Worm (Caenorhabditis elegans) whole organism, L4 larva: ENCODE results near the gene nstp-9.

Experiments used
- D1046.2 ChIP-seq: fragments of 200-800 bp; sonication (Bioruptor generic); IDR thresholded peaks from 2 replicates; pipeline ENCODE4 v1.3.6; 2022; ENCODE audit warnings: missing genetic modification characterization, missing compliant biosample characterization
- F10B5.3 ChIP-seq: sonication (generic microtip); optimal IDR thresholded peaks from 2 replicates; lab custom pipeline; 2016; ENCODE audit warnings: mild to moderate bottlenecking, missing genetic modification characterization, missing compliant biosample characterization
- F26F4.8 ChIP-seq: fragments of 200-800 bp; sonication (Bioruptor generic); conservative IDR thresholded peaks from 2 replicates; pipeline ENCODE4 v1.3.6; 2022; ENCODE audit warnings: missing genetic modification characterization, missing compliant biosample characterization
- F37D6.2 ChIP-seq: sonication (generic microtip); optimal IDR thresholded peaks from 2 replicates; lab custom pipeline; 2016; ENCODE audit warnings: mild to moderate bottlenecking, missing genetic modification characterization, missing compliant biosample characterization
- Y105C5A.15 ChIP-seq: fragments of 200-800 bp; sonication (Bioruptor generic); IDR thresholded peaks from 2 replicates; pipeline ENCODE4 v1.3.6; 2022; ENCODE audit warnings: missing genetic modification characterization, missing compliant biosample characterization
- Y48G9A.11 ChIP-seq: fragments of 200-800 bp; sonication (Bioruptor generic); IDR thresholded peaks from 2 replicates; pipeline ENCODE4 v1.3.6; 2022; ENCODE audit warnings: missing genetic modification reagents, missing genetic modification characterization, missing compliant biosample characterization
- aha-1 ChIP-seq: fragments of 150-350 bp; peaks from one replicate; lab custom pipeline; 2014; ENCODE audit warnings: missing biosample characterization, missing genetic modification characterization
- dmd-6 ChIP-seq: fragments of 200-800 bp; sonication (Bioruptor generic); IDR thresholded peaks from 2 replicates; pipeline ENCODE4 v1.3.6; 2022; ENCODE audit warnings: missing genetic modification reagents, missing genetic modification characterization, missing compliant biosample characterization
- dmd-8 ChIP-seq: fragments of 200-800 bp; sonication (Bioruptor generic); IDR thresholded peaks from 2 replicates; pipeline ENCODE4 v1.3.6; 2022; ENCODE audit warnings: missing genetic modification characterization, missing compliant biosample characterization
- dpl-1 ChIP-seq: fragments of 150-350 bp; optimal IDR thresholded peaks from 2 replicates; lab custom pipeline; 2014; ENCODE audit warnings: missing biosample characterization, missing genetic modification reagents, missing genetic modification characterization
- duxl-1 ChIP-seq: sonication (generic microtip); optimal IDR thresholded peaks from 2 replicates; lab custom pipeline; 2016; ENCODE audit warnings: mild to moderate bottlenecking, missing genetic modification characterization, moderate library complexity, missing compliant biosample characterization; ENCODE audit not compliant: poor library complexity
- dve-1 ChIP-seq: sonication (generic microtip); optimal IDR thresholded peaks from 2 replicates; lab custom pipeline; 2017; ENCODE audit warnings: antibody characterized with exemption, mild to moderate bottlenecking, missing genetic modification characterization, missing compliant biosample characterization; ENCODE audit not compliant: insufficient read depth
- egl-27 ChIP-seq: sonication (generic microtip); optimal IDR thresholded peaks from 3 replicates; lab custom pipeline; 2017; ENCODE audit warnings: missing biosample characterization, missing genetic modification reagents, missing genetic modification characterization
- fos-1 ChIP-seq: fragments of 150-350 bp; optimal IDR thresholded peaks from 2 replicates; lab custom pipeline; 2014; ENCODE audit warnings: missing biosample characterization, missing genetic modification characterization
- hlh-11 ChIP-seq: fragments of 200-800 bp; sonication (Bioruptor generic); optimal IDR thresholded peaks from 2 replicates; lab custom pipeline; 2018; ENCODE audit warnings: mild to moderate bottlenecking, missing genetic modification characterization, missing compliant biosample characterization
- jun-1 ChIP-seq: fragments of 150-350 bp; optimal IDR thresholded peaks from 2 replicates; lab custom pipeline; 2014; ENCODE audit warnings: missing biosample characterization, missing genetic modification reagents, missing genetic modification characterization
- lin-1 ChIP-seq: fragments of 200-800 bp; sonication (Bioruptor generic); IDR thresholded peaks from 2 replicates; pipeline ENCODE4 v1.3.6; 2022; ENCODE audit warnings: missing genetic modification reagents, missing genetic modification characterization, missing compliant biosample characterization
- lin-39 ChIP-seq: fragments of 150-350 bp; optimal IDR thresholded peaks from 2 replicates; lab custom pipeline; 2014; ENCODE audit warnings: missing biosample characterization, missing genetic modification reagents, missing genetic modification characterization
- lir-3 ChIP-seq: sonication (generic microtip); optimal IDR thresholded peaks from 2 replicates; lab custom pipeline; 2016; ENCODE audit warnings: mild to moderate bottlenecking, missing genetic modification characterization, missing compliant biosample characterization
- madf-5 ChIP-seq, 2 experiments: fragments of 200-800 bp; sonication (Bioruptor generic); IDR thresholded peaks; 2 replicates each; pipeline ENCODE4 v1.3.6; 2022; ENCODE audit warnings: missing compliant biosample characterization in 2 of 2, missing genetic modification characterization in 2 of 2
- mep-1 ChIP-seq: fragments of 150-350 bp; sonication (generic microtip); optimal IDR thresholded peaks from 3 replicates; lab custom pipeline; 2014; ENCODE audit warnings: missing biosample characterization, missing genetic modification characterization
- nhr-10 ChIP-seq: fragments of 150-350 bp; optimal IDR thresholded peaks from 2 replicates; lab custom pipeline; 2014; ENCODE audit warnings: missing biosample characterization, missing genetic modification characterization
- nhr-11 ChIP-seq: fragments of 150-350 bp; optimal IDR thresholded peaks from 2 replicates; lab custom pipeline; 2014; ENCODE audit warnings: missing biosample characterization, missing genetic modification characterization
- nhr-237 ChIP-seq: sonication (generic microtip); optimal IDR thresholded peaks from 2 replicates; lab custom pipeline; 2017; ENCODE audit warnings: missing biosample characterization, missing genetic modification characterization
- nhr-28 ChIP-seq: fragments of 150-350 bp; optimal IDR thresholded peaks from 2 replicates; lab custom pipeline; 2014; ENCODE audit warnings: missing biosample characterization, missing genetic modification characterization
- nhr-6 ChIP-seq: fragments of 150-350 bp; optimal IDR thresholded peaks from 2 replicates; lab custom pipeline; 2014; ENCODE audit warnings: missing biosample characterization, missing genetic modification characterization
- nhr-76 ChIP-seq: fragments of 150-350 bp; optimal IDR thresholded peaks from 2 replicates; lab custom pipeline; 2014; ENCODE audit warnings: missing biosample characterization, missing genetic modification characterization
- pha-4 ChIP-seq, 2 experiments: fragments of 150-350 bp in 1 of 2; fragments of 200-800 bp in 1 of 2; sonication (Bioruptor generic) in 1 of 2; IDR thresholded peaks in 1 of 2; optimal IDR thresholded peaks in 1 of 2; 2 replicates each; pipeline versions ENCODE4 v1.3.6 to Lab custom; 2014 to 2022; ENCODE audit warnings: missing genetic modification characterization in 2 of 2, missing genetic modification reagents in 2 of 2, missing biosample characterization in 1 of 2, missing compliant biosample characterization in 1 of 2
- pqm-1 ChIP-seq: sonication (generic microtip); optimal IDR thresholded peaks from 2 replicates; lab custom pipeline; 2017; ENCODE audit warnings: missing biosample characterization, missing genetic modification characterization
- skn-1 ChIP-seq: fragments of 150-350 bp; optimal IDR thresholded peaks from 2 replicates; lab custom pipeline; 2014; ENCODE audit warnings: missing biosample characterization, missing genetic modification characterization
- tag-97 ChIP-seq: fragments of 200-800 bp; sonication (Bioruptor generic); IDR thresholded peaks from 2 replicates; pipeline ENCODE4 v1.3.6; 2022; ENCODE audit warnings: missing genetic modification characterization, missing compliant biosample characterization
- unc-62 ChIP-seq, 3 experiments: fragments of 150-350 bp in 1 of 3; sonication (generic microtip); optimal IDR thresholded peaks in 2 of 3; peaks in 1 of 3; 1 replicate in 1 of 3; 2 replicates in 2 of 3; lab custom pipeline; 2014 to 2017; ENCODE audit warnings: missing biosample characterization in 3 of 3, missing genetic modification characterization in 3 of 3, missing genetic modification reagents in 3 of 3, missing genotype in 1 of 3
- vab-7 ChIP-seq: fragments of 200-800 bp; sonication (Bioruptor generic); IDR thresholded peaks from 2 replicates; pipeline ENCODE4 v1.3.6; 2022; ENCODE audit warnings: missing genetic modification reagents, missing genetic modification characterization, missing compliant biosample characterization
- zag-1 ChIP-seq: fragments of 150-350 bp; optimal IDR thresholded peaks from 2 replicates; lab custom pipeline; 2014; ENCODE audit warnings: missing biosample characterization, missing genetic modification characterization
- zfp-2 ChIP-seq: sonication (generic microtip); optimal IDR thresholded peaks from 2 replicates; lab custom pipeline; 2016; ENCODE audit warnings: mild to moderate bottlenecking, missing genetic modification characterization, missing compliant biosample characterization
- zip-11 ChIP-seq: fragments of 200-800 bp; sonication (Bioruptor generic); IDR thresholded peaks from 2 replicates; pipeline ENCODE4 v1.3.6; 2022; ENCODE audit warnings: missing genetic modification characterization, missing compliant biosample characterization

Gene nstp-9

ce11 chrX:10932087-10932486 is 12.6 kb upstream of the nstp-9 start:
- no peak for TF ChIP-seq nhr-11 (tag; lab: Kevin White, UChicago)
- TF ChIP-seq lin-1 (GFP tag; lab: Robert Waterston, UW) = no peak
- no peak for TF ChIP-seq lir-3 (tag; lab: Kevin White, UChicago)
- no peak for TF ChIP-seq D1046.2 (GFP tag; lab: Robert Waterston, UW)
- no peak for TF ChIP-seq skn-1 (tag; lab: Kevin White, UChicago)
- TF ChIP-seq zfp-2 = no peak
- no peak for TF ChIP-seq dmd-6

- TF ChIP-seq Y105C5A.15 (no peak), zfp-2 (no peak), hlh-11 (tag; lab: Kevin White, UChicago) (peak; percentile 27), jun-1 (tag; lab: Kevin White, UChicago) (no peak), duxl-1 (tag; lab: Kevin White, UChicago) (no peak), dmd-6 (0 out of 2 replicates have a peak, but pooled peaks have one; percentile 12), nhr-76 (tag; lab: Kevin White, UChicago) (no peak), nhr-10 (tag; lab: Kevin White, UChicago) (no peak), dmd-8 (GFP tag; lab: Robert Waterston, UW) (no peak), D1046.2 (GFP tag; lab: Robert Waterston, UW) (no peak), pha-4 (GFP tag; IDR thresholded peaks at IDR 0.05; lab: Robert Waterston, UW) (no peak), pha-4 (tag; optimal IDR thresholded peaks at IDR 0.05; lab: Kevin White, UChicago) (no peak), nhr-6 (tag; lab: Kevin White, UChicago) (no peak), aha-1 (tag; lab: Kevin White, UChicago) (peak; percentile 47), zag-1 (no peak), F10B5.3 (tag; lab: Kevin White, UChicago) (no peak), nhr-237 (tag; lab: Kevin White, UChicago) (no peak), nhr-28 (peak; percentile 42), nhr-11 (tag; lab: Kevin White, UChicago) (no peak), zip-11 (GFP tag; lab: Robert Waterston, UW) (no peak), pqm-1 (tag; lab: Kevin White, UChicago) (peak; percentile 30)
- TF ChIP-seq, all 104 proteins: peak for 5
These were observed 9.5 kb upstream of the nstp-9 start, which contains the start of gene dgn-1 for ce11 chrX:10928948-10929563. Gene dgn-1 (minus strand): TSS chrX:10928998.

ce11 chrX:10927136-10927535 is 7.6 kb upstream of the nstp-9 start:
- no peak for TF ChIP-seq Y48G9A.11 (GFP tag; lab: Robert Waterston, UW)
- TF ChIP-seq egl-27 = no peak
- no peak for TF ChIP-seq lin-39 (tag; lab: Kevin White, UChicago)
- TF ChIP-seq dpl-1 (GFP tag; lab: Kevin White, UChicago) = no peak
- TF ChIP-seq zip-11 (GFP tag; lab: Robert Waterston, UW) = no peak
- TF ChIP-seq zag-1 = no peak
- no peak for TF ChIP-seq tag-97 (GFP tag; lab: Robert Waterston, UW)
- TF ChIP-seq vab-7 = no peak
- no peak for TF ChIP-seq F37D6.2
- TF ChIP-seq madf-5 (GFP tag; IDR thresholded peaks at IDR 0.05; lab: Robert Waterston, UW) = no peak
- TF ChIP-seq dve-1 = no peak
- no peak for TF ChIP-seq F26F4.8
- TF ChIP-seq fos-1 (tag; lab: Kevin White, UChicago) = no peak
- TF ChIP-seq mep-1 (tag; lab: Kevin White, UChicago) = no peak

ce11 chrX:10924031-10924430 is 4.5 kb upstream of the nstp-9 start:
- no peak for TF ChIP-seq dpl-1 (GFP tag; lab: Kevin White, UChicago)
- TF ChIP-seq unc-62 (GFP tag; optimal IDR thresholded peaks at IDR 0.05 in 1 of 2; lab: Kevin White, UChicago) = peak in 1 of 2 experiments; percentile 95
- TF ChIP-seq unc-62 (tag; optimal IDR thresholded peaks at IDR 0.05; lab: Kevin White, UChicago) = no peak
